Fruit fly (Drosophila melanogaster): ENCODE data around the gene Cht11.
A peak's percentile ranks its signal among the peaks of the same experiment; 100 is the strongest.

The Cht11 gene

DNA sequence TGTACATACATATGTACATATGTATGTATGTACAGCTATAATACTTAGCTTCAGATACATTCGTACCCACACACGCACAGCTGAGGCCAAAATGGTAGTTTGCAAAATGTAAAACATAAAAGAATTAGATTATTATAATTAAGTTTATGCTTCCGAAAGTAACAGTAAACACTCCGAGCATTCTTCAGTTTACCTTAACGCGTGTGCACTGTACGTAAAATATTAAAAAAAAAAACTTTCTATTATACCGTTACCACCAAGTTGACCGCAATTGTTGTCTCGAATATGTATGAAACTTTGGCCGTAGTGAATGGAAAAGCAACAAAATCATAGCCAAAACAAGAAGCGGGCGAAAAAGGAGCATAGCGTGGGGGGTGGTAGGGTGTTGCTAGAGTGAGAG lies 5.2 kb upstream of the Cht11 start (continued):
- peak; percentile 84 for TF ChIP-seq CG12391 (tag; optimal IDR thresholded peaks at IDR 0.05)
- TF ChIP-seq az2 (GFP tag; optimal IDR thresholded peaks at IDR 0.05), result peak; percentile 84
- TF ChIP-seq CG3163 (GFP tag; optimal IDR thresholded peaks at IDR 0.05), result peak; percentile 12
- TF ChIP-seq TFAM (GFP tag; optimal IDR thresholded peaks at IDR 0.05), result peak; percentile 7
- peak; percentile 58 for TF ChIP-seq CG18011 (GFP tag; optimal IDR thresholded peaks at IDR 0.05)
- peak; percentile 85 for TF ChIP-seq BtbVII (GFP tag; optimal IDR thresholded peaks at IDR 0.05)
- peak; percentile 74 for TF ChIP-seq CG9437 (GFP tag; optimal IDR thresholded peaks at IDR 0.05)
- peak; percentile 51 for TF ChIP-seq CG12942 (GFP tag; optimal IDR thresholded peaks at IDR 0.05)
- TF ChIP-seq inv (GFP tag; IDR thresholded peaks at IDR 0.05; ENCODE audit: partially characterized antibody), result no peak
- peak; percentile 84 for TF ChIP-seq CG18262 (tag; optimal IDR thresholded peaks at IDR 0.05)
- peak; percentile 31 for TF ChIP-seq ERR (GFP tag; optimal IDR thresholded peaks at IDR 0.05)
- TF ChIP-seq CoRest (tag; optimal IDR thresholded peaks at IDR 0.05), result peak; percentile 82
- TF ChIP-seq Lpt (GFP tag; optimal IDR thresholded peaks at IDR 0.05), result no peak
- TF ChIP-seq Mrtf (GFP tag; IDR thresholded peaks at IDR 0.05), result peak; percentile 63; the same call in 2 of the 3 replicates
- peak; percentile 26 for TF ChIP-seq CG9876 (GFP tag; optimal IDR thresholded peaks at IDR 0.05)
- peak; percentile 65 for TF ChIP-seq CG10654 (GFP tag; optimal IDR thresholded peaks at IDR 0.05)
- TF ChIP-seq CG2120 (GFP tag; optimal IDR thresholded peaks at IDR 0.05), result peak; percentile 86
- TF ChIP-seq Neu2 (GFP tag; optimal IDR thresholded peaks at IDR 0.05; ENCODE audit: borderline replicate concordance), result no peak
- peak; percentile 49 for TF ChIP-seq Deaf1 (tag; optimal IDR thresholded peaks at IDR 0.05)
- TF ChIP-seq zfh2 (GFP tag; optimal IDR thresholded peaks at IDR 0.05), result peak; percentile 43
- peak; percentile 70 for TF ChIP-seq CG17829 (tag; optimal IDR thresholded peaks at IDR 0.05)
- peak; percentile 51 for TF ChIP-seq dati (GFP tag; IDR thresholded peaks at IDR 0.05)
- peak; percentile 61 for TF ChIP-seq kay (GFP tag; optimal IDR thresholded peaks at IDR 0.05)
- TF ChIP-seq Hr3 (GFP tag; optimal IDR thresholded peaks at IDR 0.05), result peak; percentile 69
- no peak for TF ChIP-seq Dp (GFP tag; optimal IDR thresholded peaks at IDR 0.05)
- peak; percentile 40; the same call in 1 of the 2 replicates for TF ChIP-seq CG9215 (GFP tag; IDR thresholded peaks at IDR 0.05)
- TF ChIP-seq ems (GFP tag; optimal IDR thresholded peaks at IDR 0.05), result peak; percentile 69
- TF ChIP-seq Taf1 (GFP tag; IDR thresholded peaks at IDR 0.05), result peak; percentile 7; the same call in 1 of the 2 replicates
- peak; percentile 70 for TF ChIP-seq sisA (GFP tag; IDR thresholded peaks at IDR 0.05)
- TF ChIP-seq CG13296 (GFP tag; optimal IDR thresholded peaks at IDR 0.05), result peak; percentile 76
- TF ChIP-seq CG3726 (GFP tag; IDR thresholded peaks at IDR 0.05), result no peak
- peak; percentile 21 for TF ChIP-seq ac (GFP tag; optimal IDR thresholded peaks at IDR 0.05)
- 0 out of 2 replicates have a peak, but pooled peaks have one; percentile 41 for TF ChIP-seq Lim3 (GFP tag; IDR thresholded peaks at IDR 0.05)
- peak; percentile 27 for TF ChIP-seq Atf-2 (GFP tag; optimal IDR thresholded peaks at IDR 0.05)
- TF ChIP-seq nerfin-1 (tag; optimal IDR thresholded peaks at IDR 0.05), result peak; percentile 66
- peak; percentile 71 for TF ChIP-seq odd (GFP tag; optimal IDR thresholded peaks at IDR 0.05)
- peak; percentile 65 for TF ChIP-seq seq (GFP tag; IDR thresholded peaks at IDR 0.05)
- TF ChIP-seq Dll (GFP tag; IDR thresholded peaks at IDR 0.05; ENCODE audit: partially characterized antibody), result no peak
- peak; percentile 69 for TF ChIP-seq sqz (GFP tag; optimal IDR thresholded peaks at IDR 0.05)
- TF ChIP-seq MESR4 (GFP tag; optimal IDR thresholded peaks at IDR 0.05), result peak; percentile 18
- no peak for TF ChIP-seq mirr (GFP tag; optimal IDR thresholded peaks at IDR 0.05)
- TF ChIP-seq CG10267 (tag; optimal IDR thresholded peaks at IDR 0.05), result peak; percentile 75
- TF ChIP-seq gsb-n (tag; optimal IDR thresholded peaks at IDR 0.05), result peak; percentile 85
- peak; percentile 80 for TF ChIP-seq H2.0 (GFP tag; IDR thresholded peaks at IDR 0.05)
- peak; percentile 22 for TF ChIP-seq Camta (GFP tag; optimal IDR thresholded peaks at IDR 0.05)
- no peak for TF ChIP-seq prd (optimal IDR thresholded peaks at IDR 0.05)
- peak; percentile 87 for TF ChIP-seq prd (GFP tag; IDR thresholded peaks at IDR 0.05)
- no peak for TF ChIP-seq Doc2 (GFP tag; IDR thresholded peaks at IDR 0.05)
- TF ChIP-seq Hsf (GFP tag; optimal IDR thresholded peaks at IDR 0.05), result peak; percentile 76
- peak; percentile 43 for TF ChIP-seq CG8089 (GFP tag; optimal IDR thresholded peaks at IDR 0.05)
- TF ChIP-seq pzg (GFP tag; optimal IDR thresholded peaks at IDR 0.05), result no peak
